Fruit fly (Drosophila melanogaster) whole organism: ENCODE data around the gene CG34130.

ENCODE experiments used
- Dll ChIP-seq: fragments of >200 bp; optimal IDR thresholded peaks from 2 replicates; lab custom pipeline; 2017
- EcR ChIP-seq, 2 experiments: fragments of >200 bp; optimal IDR thresholded peaks; 2 replicates each; lab custom pipeline; 2017; ENCODE audit warnings: missing biosample characterization in 2 of 2, missing genetic modification characterization in 2 of 2, missing genetic modification reagents in 2 of 2
- psq ChIP-seq: fragments of >200 bp; optimal IDR thresholded peaks from 2 replicates; lab custom pipeline; 2017
- usp ChIP-seq: fragments of >200 bp; optimal IDR thresholded peaks from 2 replicates; lab custom pipeline; 2017; ENCODE audit warnings: missing biosample characterization, missing genetic modification characterization, mixed read lengths

dm6 chr3R:26189877-26190276, at the start of gene CG34130:
- TF ChIP-seq psq (lab: Kevin White, UChicago) (no peak), Dll (no peak), usp (GFP tag; lab: Kevin White, UChicago) (no peak), EcR (GFP tag; optimal IDR thresholded peaks at IDR 0.05; lab: Kevin White, UChicago) (no peak)
